Worm (Caenorhabditis elegans) whole organism, young adult: ENCODE results near the gene sqst-3.

Experiments used
- F22D6.2 ChIP-seq: sonication (generic microtip); optimal IDR thresholded peaks from 2 replicates; lab custom pipeline; 2016; ENCODE audit warnings: mild to moderate bottlenecking, missing genetic modification characterization, missing compliant biosample characterization
- F37B4.10 ChIP-seq: fragments of 200-800 bp; sonication (Bioruptor generic); IDR thresholded peaks from 2 replicates; pipeline ENCODE4 v1.3.6; 2022; ENCODE audit warnings: missing genetic modification characterization, missing compliant biosample characterization
- F52B5.7 ChIP-seq: sonication (generic microtip); optimal IDR thresholded peaks from 2 replicates; lab custom pipeline; 2016; ENCODE audit warnings: mild to moderate bottlenecking, missing genetic modification characterization, missing compliant biosample characterization
- K11D2.4 ChIP-seq: fragments of 200-800 bp; sonication (Bioruptor generic); IDR thresholded peaks from 2 replicates; pipeline ENCODE4 v1.3.6; 2022; ENCODE audit warnings: missing genetic modification reagents, missing genetic modification characterization, missing compliant biosample characterization
- K12H6.12 ChIP-seq: fragments of 200-800 bp; sonication (Bioruptor generic); optimal IDR thresholded peaks from 2 replicates; lab custom pipeline; 2018; ENCODE audit warnings: mild to moderate bottlenecking, missing genetic modification characterization, missing compliant biosample characterization
- T26A5.8 ChIP-seq: sonication (generic microtip); optimal IDR thresholded peaks from 2 replicates; lab custom pipeline; 2016; ENCODE audit warnings: missing genetic modification characterization, missing compliant biosample characterization
- Y79H2A.3 ChIP-seq: fragments of 200-800 bp; sonication (Bioruptor generic); conservative IDR thresholded peaks from 2 replicates; pipeline ENCODE4 v1.3.6; 2022; ENCODE audit warnings: missing genetic modification reagents, missing genetic modification characterization, missing compliant biosample characterization
- Y95B8A.8 ChIP-seq: fragments of 200-800 bp; sonication (Bioruptor generic); IDR thresholded peaks from 2 replicates; pipeline ENCODE4 v1.3.6; 2022; ENCODE audit warnings: missing genetic modification reagents, missing genetic modification characterization, missing compliant biosample characterization
- akir-1 ChIP-seq: fragments of 200-800 bp; sonication (Bioruptor generic); optimal IDR thresholded peaks from 2 replicates; lab custom pipeline; 2018; ENCODE audit warnings: mild to moderate bottlenecking, missing genetic modification characterization, moderate library complexity, missing compliant biosample characterization
- ama-1 ChIP-seq, 3 experiments: fragments of 150-350 bp in 1 of 3; sonication (generic microtip) in 2 of 3; optimal IDR thresholded peaks; 2 replicates each; lab custom pipeline; 2014 to 2018; ENCODE audit warnings: missing biosample characterization in 2 of 3, missing genetic modification characterization in 2 of 3, missing genetic modification reagents in 2 of 3
- aptf-2 ChIP-seq: fragments of 200-800 bp; sonication (Bioruptor generic); conservative IDR thresholded peaks from 2 replicates; pipeline ENCODE4 v1.3.6; 2022; ENCODE audit warnings: missing genetic modification reagents, missing genetic modification characterization, missing compliant biosample characterization
- atf-7 ChIP-seq: sonication (generic microtip); optimal IDR thresholded peaks from 2 replicates; lab custom pipeline; 2017; ENCODE audit warnings: mild to moderate bottlenecking, missing genetic modification characterization, missing compliant biosample characterization
- attf-5 ChIP-seq: fragments of 200-800 bp; sonication (Bioruptor generic); optimal IDR thresholded peaks from 2 replicates; lab custom pipeline; 2018; ENCODE audit warnings: mild to moderate bottlenecking, missing genetic modification characterization, missing compliant biosample characterization
- attf-6 ChIP-seq: fragments of 200-800 bp; sonication (Bioruptor generic); IDR thresholded peaks from 2 replicates; pipeline ENCODE4 v1.3.6; 2022; ENCODE audit warnings: missing genetic modification reagents, missing genetic modification characterization, missing compliant biosample characterization
- bed-2 ChIP-seq: fragments of 200-800 bp; sonication (Bioruptor generic); IDR thresholded peaks from 2 replicates; pipeline ENCODE4 v1.3.6; 2022; ENCODE audit warnings: missing genetic modification reagents, missing genetic modification characterization, missing compliant biosample characterization
- cebp-2 ChIP-seq: fragments of 200-800 bp; sonication (Bioruptor generic); IDR thresholded peaks from 2 replicates; pipeline ENCODE4 v1.3.6; 2022; ENCODE audit warnings: missing genetic modification characterization, missing compliant biosample characterization
- ekl-4 ChIP-seq: fragments of 200-800 bp; sonication (Bioruptor generic); IDR thresholded peaks from 2 replicates; pipeline ENCODE4 v1.3.6; 2022; ENCODE audit warnings: missing genetic modification reagents, missing genetic modification characterization, missing compliant biosample characterization
- fkh-3 ChIP-seq: sonication (generic microtip); optimal IDR thresholded peaks from 2 replicates; lab custom pipeline; 2016; ENCODE audit warnings: mild to moderate bottlenecking, missing genetic modification characterization, missing compliant biosample characterization
- hrde-1 ChIP-seq: sonication (generic microtip); optimal IDR thresholded peaks from 2 replicates; lab custom pipeline; 2016; ENCODE audit warnings: missing genetic modification characterization, mild to moderate bottlenecking, missing compliant biosample characterization, moderate library complexity, missing genotype, missing genetic modification reagents, borderline replicate concordance
- hsf-1 ChIP-seq: fragments of 200-800 bp; sonication (Bioruptor generic); IDR thresholded peaks from 2 replicates; pipeline ENCODE4 v1.3.6; 2022; ENCODE audit warnings: missing genetic modification reagents, missing genetic modification characterization, missing compliant biosample characterization
- lag-1 ChIP-seq: fragments of 200-800 bp; sonication (Bioruptor generic); IDR thresholded peaks from 2 replicates; pipeline ENCODE4 v1.3.6; 2022; ENCODE audit warnings: missing genetic modification reagents, missing genetic modification characterization, missing compliant biosample characterization
- let-607 ChIP-seq, 2 experiments: fragments of 200-800 bp in 1 of 2; sonication (Bioruptor generic) in 1 of 2; sonication (generic microtip) in 1 of 2; optimal IDR thresholded peaks; 2 replicates each; lab custom pipeline; 2016 to 2018; ENCODE audit warnings: mild to moderate bottlenecking in 2 of 2, missing compliant biosample characterization in 2 of 2, missing genetic modification characterization in 2 of 2, moderate library complexity in 2 of 2, missing genotype in 1 of 2
- lin-35 ChIP-seq, 3 experiments: fragments of 150-350 bp in 2 of 3; sonication (generic microtip) in 1 of 3; optimal IDR thresholded peaks; 2 replicates each; lab custom pipeline; 2014 to 2018; ENCODE audit warnings: missing biosample characterization in 3 of 3, missing genetic modification characterization in 3 of 3, missing genetic modification reagents in 3 of 3
- lin-40 ChIP-seq: sonication (generic microtip); optimal IDR thresholded peaks from 2 replicates; lab custom pipeline; 2016; ENCODE audit warnings: missing genetic modification characterization, mild to moderate bottlenecking, missing compliant biosample characterization, missing genotype, missing genetic modification reagents
- lir-1 ChIP-seq: fragments of 200-800 bp; sonication (Bioruptor generic); conservative IDR thresholded peaks from 2 replicates; pipeline ENCODE4 v1.3.6; 2022; ENCODE audit warnings: missing genetic modification reagents, missing genetic modification characterization, missing compliant biosample characterization
- madf-6 ChIP-seq: fragments of 200-800 bp; sonication (Bioruptor generic); IDR thresholded peaks from 2 replicates; pipeline ENCODE4 v1.3.6; 2022; ENCODE audit warnings: missing genetic modification reagents, missing genetic modification characterization, missing compliant biosample characterization
- madf-8 ChIP-seq: fragments of 200-800 bp; sonication (Bioruptor generic); conservative IDR thresholded peaks from 2 replicates; pipeline ENCODE4 v1.3.6; 2022; ENCODE audit warnings: missing genetic modification reagents, missing genetic modification characterization, missing compliant biosample characterization
- nfya-1 ChIP-seq: sonication (generic microtip); optimal IDR thresholded peaks from 2 replicates; lab custom pipeline; 2017; ENCODE audit warnings: antibody characterized with exemption, missing compliant biosample characterization, missing genetic modification characterization, borderline replicate concordance; ENCODE audit not compliant: insufficient read depth
- nhr-80 ChIP-seq: sonication (generic microtip); optimal IDR thresholded peaks from 2 replicates; lab custom pipeline; 2016; ENCODE audit warnings: missing genetic modification characterization, missing compliant biosample characterization
- rec-8 ChIP-seq, 2 experiments: sonication (generic microtip); optimal IDR thresholded peaks; 2 replicates each; lab custom pipeline; 2016; ENCODE audit warnings: mild to moderate bottlenecking in 2 of 2, missing genetic modification characterization in 2 of 2, missing genetic modification reagents in 2 of 2, missing genotype in 2 of 2, missing biosample characterization in 1 of 2, missing compliant biosample characterization in 1 of 2, moderate library complexity in 1 of 2
- sea-2 ChIP-seq: fragments of 200-800 bp; sonication (Bioruptor generic); IDR thresholded peaks from 2 replicates; pipeline ENCODE4 v1.3.6; 2022; ENCODE audit warnings: missing genetic modification characterization, missing compliant biosample characterization
- unc-62 ChIP-seq: fragments of 150-350 bp; optimal IDR thresholded peaks from 2 replicates; lab custom pipeline; 2014; ENCODE audit warnings: missing biosample characterization, missing genetic modification reagents, missing genetic modification characterization
- zim-3 ChIP-seq: sonication (generic microtip); optimal IDR thresholded peaks from 2 replicates; lab custom pipeline; 2017; ENCODE audit warnings: mild to moderate bottlenecking, missing genetic modification characterization, moderate library complexity, missing compliant biosample characterization
- ztf-18 ChIP-seq: sonication (generic microtip); optimal IDR thresholded peaks from 2 replicates; lab custom pipeline; 2016; ENCODE audit warnings: missing genotype, mild to moderate bottlenecking, missing genetic modification characterization, missing compliant biosample characterization

The sqst-3 gene

ce11 chrV:19206911-19207310, 23.7 kb upstream of the sqst-3 start:
- TF ChIP-seq Y95B8A.8 (GFP tag; lab: Robert Waterston, UW) = no peak
- TF ChIP-seq hsf-1 (GFP tag; lab: Robert Waterston, UW) = no peak
- TF ChIP-seq ztf-18 (tag; lab: Kevin White, UChicago) = no peak
- TF ChIP-seq lag-1 = no peak
- TF ChIP-seq cebp-2 (GFP tag; lab: Robert Waterston, UW) = 0 out of 2 replicates have a peak, but pooled peaks have one; percentile 20
- TF ChIP-seq nhr-80 (tag; lab: Kevin White, UChicago) = peak; percentile 85
- no peak for TF ChIP-seq nfya-1
- TF ChIP-seq zim-3 (tag; lab: Kevin White, UChicago) = no peak
- no peak for TF ChIP-seq sea-2 (GFP tag; lab: Robert Waterston, UW)
- TF ChIP-seq F37B4.10 (GFP tag; lab: Robert Waterston, UW) = no peak
- TF ChIP-seq lir-1 (GFP tag; lab: Robert Waterston, UW) = no peak
- no peak for TF ChIP-seq fkh-3 (tag; lab: Kevin White, UChicago)
- peak; percentile 42 to 71 for TF ChIP-seq let-607 (tag; optimal IDR thresholded peaks at IDR 0.05; lab: Kevin White, UChicago)
- TF ChIP-seq lin-40 = no peak
- no peak for TF ChIP-seq rec-8 (tag; optimal IDR thresholded peaks at IDR 0.05; lab: Kevin White, UChicago)
- TF ChIP-seq akir-1 = no peak
- no peak for TF ChIP-seq K12H6.12 (tag; lab: Kevin White, UChicago)
- TF ChIP-seq F52B5.7 = no peak
- no peak for TF ChIP-seq ekl-4 (GFP tag; lab: Robert Waterston, UW)
- TF ChIP-seq hrde-1 (tag; lab: Kevin White, UChicago) = no peak

ce11 chrV:19211795-19212194, 18.8 kb upstream of the sqst-3 start, which contains the start of gene nhr-79:
Gene nhr-79 (minus strand): TSS chrV:19211895.
- no peak for TF ChIP-seq Y79H2A.3 (GFP tag; lab: Robert Waterston, UW)
- TF ChIP-seq ama-1 (optimal IDR thresholded peaks at IDR 0.05; lab: Kevin White, UChicago) = no peak
- no peak for TF ChIP-seq ama-1 (GFP tag; optimal IDR thresholded peaks at IDR 0.05; lab: Kevin White, UChicago)
- TF ChIP-seq unc-62 (GFP tag; lab: Kevin White, UChicago) = no peak
- TF ChIP-seq lin-40 = no peak
- no peak for TF ChIP-seq fkh-3 (tag; lab: Kevin White, UChicago)
- TF ChIP-seq madf-6 (GFP tag; lab: Robert Waterston, UW) = no peak
- no peak for TF ChIP-seq K11D2.4 (GFP tag; lab: Robert Waterston, UW)
- TF ChIP-seq cebp-2 (GFP tag; lab: Robert Waterston, UW) = no peak
- TF ChIP-seq lin-35 (GFP tag; optimal IDR thresholded peaks at IDR 0.05; lab: Kevin White, UChicago) = no peak
- TF ChIP-seq hrde-1 (tag; lab: Kevin White, UChicago) = no peak
- TF ChIP-seq attf-6 (GFP tag; lab: Robert Waterston, UW) = no peak
- no peak for TF ChIP-seq atf-7 (tag; lab: Kevin White, UChicago)
- TF ChIP-seq bed-2 (GFP tag; lab: Robert Waterston, UW) = no peak

DNA sequence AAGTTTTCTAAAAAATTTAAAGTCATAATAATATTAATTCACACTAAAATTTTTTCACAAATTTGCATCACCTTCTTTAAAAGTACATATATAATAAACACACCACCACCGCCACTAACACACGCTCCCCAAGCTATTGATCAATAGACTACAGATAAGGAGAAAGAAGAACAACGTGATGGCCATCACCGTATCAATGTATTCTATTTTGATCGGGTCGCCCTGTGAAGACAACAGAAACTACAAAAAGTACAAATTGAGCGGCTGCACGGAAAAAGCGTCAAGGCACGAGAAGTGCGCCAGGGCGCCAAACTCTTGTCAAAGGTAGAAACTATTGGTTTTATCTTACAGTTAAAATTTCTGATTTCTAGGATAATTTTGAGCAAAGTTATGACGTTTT, 18.2 kb upstream of the sqst-3 start:
- TF ChIP-seq ztf-18 (tag; lab: Kevin White, UChicago) = peak; percentile 82
- peak; percentile 1 for TF ChIP-seq attf-5 (GFP tag; lab: Kevin White, UChicago)
- no peak for TF ChIP-seq madf-8 (GFP tag; lab: Robert Waterston, UW)
- TF ChIP-seq F22D6.2 = peak; percentile 92
- TF ChIP-seq atf-7 (tag; lab: Kevin White, UChicago) = no peak
- peak; percentile 77 for TF ChIP-seq nhr-80 (tag; lab: Kevin White, UChicago)
- TF ChIP-seq T26A5.8 = no peak
- TF ChIP-seq aptf-2 (GFP tag; lab: Robert Waterston, UW) = no peak
